Fruit fly (Drosophila melanogaster): Measurements from ENCODE around the gene CG3610.

DNA sequence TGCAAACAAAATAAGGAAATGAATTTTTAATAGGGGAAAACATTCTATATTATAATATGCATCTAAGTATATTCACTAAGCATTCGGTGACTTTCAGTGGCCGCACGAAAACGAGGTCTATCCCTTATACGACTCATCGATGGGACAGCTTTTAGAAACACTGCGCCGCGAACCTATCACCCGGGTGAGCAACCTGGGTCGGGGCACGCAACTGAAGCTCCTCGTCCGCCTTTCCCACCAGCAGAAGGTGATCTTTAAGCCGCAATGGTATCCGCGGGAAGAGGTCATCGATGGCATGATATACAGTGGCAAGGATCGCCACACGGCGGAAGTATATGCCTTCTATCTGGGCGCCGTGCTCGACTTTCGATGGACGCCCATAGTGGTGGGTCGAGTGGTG lies 36.0 kb downstream of the CG3610 start:
- TF ChIP-seq pan (optimal IDR thresholded peaks at IDR 0.05): no peak
- no peak for TF ChIP-seq usp (GFP tag; optimal IDR thresholded peaks at IDR 0.05)
- TF ChIP-seq CG8478 (optimal IDR thresholded peaks at IDR 0.05): no peak
- TF ChIP-seq EcR (GFP tag; optimal IDR thresholded peaks at IDR 0.05): no peak
- TF ChIP-seq Dll (optimal IDR thresholded peaks at IDR 0.05): no peak

Measured in whole organism.